Worm (Caenorhabditis elegans) whole organism, L3 larva: ENCODE measurements around the gene msp-142.

Source experiments
- nhr-25 ChIP-seq: sonication (generic microtip); optimal IDR thresholded peaks from 2 replicates; lab custom pipeline; 2017; ENCODE audit warnings: missing biosample characterization, missing genetic modification characterization
- pha-4 ChIP-seq: fragments of 150-350 bp; optimal IDR thresholded peaks from 2 replicates; lab custom pipeline; 2014; ENCODE audit warnings: missing biosample characterization, missing genetic modification reagents, missing genetic modification characterization
- ztf-11 ChIP-seq: fragments of 150-350 bp; optimal IDR thresholded peaks from 2 replicates; lab custom pipeline; 2014; ENCODE audit warnings: missing biosample characterization, missing genetic modification characterization

DNA sequence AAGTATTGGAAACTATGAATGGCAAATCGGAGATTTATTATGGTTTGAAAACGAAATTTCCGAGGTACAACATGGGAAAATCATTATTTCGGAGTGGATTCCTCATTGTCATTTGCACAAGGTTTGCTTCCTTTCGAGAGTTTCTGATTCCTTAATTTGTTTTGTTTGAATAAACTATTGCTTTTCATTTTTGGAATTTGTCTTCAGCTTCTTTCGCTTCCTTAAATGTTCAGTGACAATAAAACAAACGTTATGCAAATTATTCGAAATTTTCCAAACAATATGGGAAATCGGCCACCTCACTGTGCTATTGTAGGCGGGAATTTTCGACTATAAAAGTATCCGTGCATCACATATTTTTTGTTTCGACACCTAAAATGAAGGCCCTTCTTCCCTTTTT, 44.1 kb downstream of the msp-142 start, which contains the start of gene nep-25:
- TF ChIP-seq nhr-25 (no peak), pha-4 (tag; lab: Kevin White, UChicago) (no peak), ztf-11 (tag; lab: Kevin White, UChicago) (no peak)
